Worm (Caenorhabditis elegans) whole organism, L1 larva: ENCODE measurements around the gene C27D8.3.

ENCODE experiments used
- C16A3.4 ChIP-seq: fragments of 150-350 bp; optimal IDR thresholded peaks from 2 replicates; lab custom pipeline; 2014; ENCODE audit warnings: missing biosample characterization, missing genetic modification characterization
- C34B4.2 ChIP-seq: sonication (generic microtip); optimal IDR thresholded peaks from 2 replicates; lab custom pipeline; 2017; ENCODE audit warnings: mild to moderate bottlenecking, missing genetic modification characterization, missing compliant biosample characterization
- aha-1 ChIP-seq: fragments of 150-350 bp; optimal IDR thresholded peaks from 2 replicates; lab custom pipeline; 2014; ENCODE audit warnings: missing biosample characterization, missing genetic modification characterization
- alr-1 ChIP-seq: fragments of 200-800 bp; sonication (Bioruptor generic); optimal IDR thresholded peaks from 2 replicates; lab custom pipeline; 2018; ENCODE audit warnings: borderline replicate concordance, mild to moderate bottlenecking, missing genetic modification characterization, missing compliant biosample characterization
- aly-2 ChIP-seq: fragments of 150-350 bp; optimal IDR thresholded peaks from 2 replicates; lab custom pipeline; 2014; ENCODE audit warnings: missing biosample characterization, missing genetic modification characterization
- ama-1 ChIP-seq: fragments of 150-350 bp; optimal IDR thresholded peaks from 2 replicates; lab custom pipeline; 2014
- ceh-63 ChIP-seq: fragments of 200-800 bp; sonication (Bioruptor generic); optimal IDR thresholded peaks from 2 replicates; lab custom pipeline; 2018; ENCODE audit warnings: mild to moderate bottlenecking, missing genetic modification characterization, missing compliant biosample characterization
- ceh-8 ChIP-seq: fragments of 200-800 bp; sonication (Bioruptor generic); optimal IDR thresholded peaks from 2 replicates; lab custom pipeline; 2018; ENCODE audit warnings: mild to moderate bottlenecking, missing genetic modification characterization, moderate library complexity, missing compliant biosample characterization
- ceh-82 ChIP-seq, 3 experiments: fragments of 150-350 bp in 1 of 3; sonication (generic microtip) in 2 of 3; optimal IDR thresholded peaks; 2 replicates each; lab custom pipeline; 2014 to 2017; ENCODE audit warnings: missing biosample characterization in 3 of 3, missing genetic modification characterization in 3 of 3
- ceh-88 ChIP-seq: fragments of 200-800 bp; sonication (Bioruptor generic); IDR thresholded peaks from 2 replicates; pipeline ENCODE4 v1.3.6; 2022; ENCODE audit warnings: missing genetic modification characterization, missing compliant biosample characterization
- dpl-1 ChIP-seq, 3 experiments: fragments of 150-350 bp in 2 of 3; sonication (generic microtip) in 1 of 3; optimal IDR thresholded peaks; 2 replicates each; lab custom pipeline; 2014 to 2017; ENCODE audit warnings: missing biosample characterization in 3 of 3, missing genetic modification characterization in 3 of 3, missing genetic modification reagents in 3 of 3
- efl-1 ChIP-seq, 4 experiments: fragments of 150-350 bp; optimal IDR thresholded peaks in 3 of 4; peaks in 1 of 4; 1 replicate in 1 of 4; 2 replicates in 3 of 4; lab custom pipeline; 2014; ENCODE audit warnings: missing biosample characterization in 2 of 4, missing genetic modification characterization in 2 of 4, missing genetic modification reagents in 2 of 4
- egl-13 ChIP-seq: sonication (generic microtip); optimal IDR thresholded peaks from 2 replicates; lab custom pipeline; 2016; ENCODE audit warnings: missing genotype, missing genetic modification reagents, missing genetic modification characterization, missing compliant biosample characterization
- egl-27 ChIP-seq, 2 experiments: fragments of 150-350 bp in 1 of 2; sonication (generic microtip); optimal IDR thresholded peaks; 3 replicates each; lab custom pipeline; 2017 to 2018; ENCODE audit warnings: missing biosample characterization in 2 of 2, missing genetic modification characterization in 2 of 2, missing genetic modification reagents in 2 of 2
- elt-2 ChIP-seq: sonication (generic microtip); optimal IDR thresholded peaks from 2 replicates; lab custom pipeline; 2016; ENCODE audit warnings: missing genetic modification characterization, mild to moderate bottlenecking, inconsistent platforms, missing compliant biosample characterization, missing genetic modification reagents
- ets-5 ChIP-seq: fragments of 200-800 bp; sonication (Bioruptor generic); IDR thresholded peaks from 2 replicates; pipeline ENCODE4 v1.3.6; 2022; ENCODE audit warnings: missing genetic modification characterization, missing compliant biosample characterization
- fkh-4 ChIP-seq: sonication (generic microtip); optimal IDR thresholded peaks from 2 replicates; lab custom pipeline; 2016; ENCODE audit warnings: missing compliant biosample characterization, missing genetic modification characterization, borderline replicate concordance
- fkh-8 ChIP-seq: sonication (generic microtip); optimal IDR thresholded peaks from 2 replicates; lab custom pipeline; 2016; ENCODE audit warnings: mild to moderate bottlenecking, missing genetic modification characterization, missing compliant biosample characterization
- fos-1 ChIP-seq: fragments of 150-350 bp; optimal IDR thresholded peaks from 2 replicates; lab custom pipeline; 2014; ENCODE audit warnings: missing biosample characterization, missing genetic modification characterization
- grh-1 ChIP-seq: fragments of 200-800 bp; sonication (Bioruptor generic); IDR thresholded peaks from 2 replicates; pipeline ENCODE4 v1.3.6; 2022; ENCODE audit warnings: missing genetic modification reagents, missing genetic modification characterization, missing compliant biosample characterization
- hlh-17 ChIP-seq: fragments of 200-800 bp; sonication (Bioruptor generic); optimal IDR thresholded peaks from 2 replicates; lab custom pipeline; 2018; ENCODE audit warnings: missing genetic modification characterization, mild to moderate bottlenecking, missing compliant biosample characterization, moderate library complexity, borderline replicate concordance
- irx-1 ChIP-seq: sonication (generic microtip); optimal IDR thresholded peaks from 2 replicates; lab custom pipeline; 2016; ENCODE audit warnings: missing genetic modification characterization, missing compliant biosample characterization
- lin-14 ChIP-seq: fragments of 200-800 bp; sonication (Bioruptor generic); optimal IDR thresholded peaks from 2 replicates; lab custom pipeline; 2018; ENCODE audit warnings: mild to moderate bottlenecking, missing genetic modification characterization, moderate library complexity, missing compliant biosample characterization
- lin-15B ChIP-seq: fragments of 150-350 bp; sonication (generic microtip); optimal IDR thresholded peaks from 3 replicates; lab custom pipeline; 2014; ENCODE audit warnings: missing biosample characterization, missing genetic modification characterization
- lin-35 ChIP-seq, 2 experiments: fragments of 150-350 bp; optimal IDR thresholded peaks; 2 replicates each; lab custom pipeline; 2014; ENCODE audit warnings: missing biosample characterization in 2 of 2, missing genetic modification characterization in 2 of 2, missing genetic modification reagents in 2 of 2
- lsy-2 ChIP-seq, 2 experiments: fragments of 150-350 bp; optimal IDR thresholded peaks; 2 replicates each; lab custom pipeline; 2014; ENCODE audit warnings: missing biosample characterization in 2 of 2, missing genetic modification characterization in 2 of 2
- mab-9 ChIP-seq: fragments of 200-800 bp; sonication (Bioruptor generic); IDR thresholded peaks from 2 replicates; pipeline ENCODE4 v1.3.6; 2022; ENCODE audit warnings: missing genetic modification reagents, missing genetic modification characterization, missing compliant biosample characterization
- mep-1 ChIP-seq: fragments of 150-350 bp; optimal IDR thresholded peaks from 2 replicates; lab custom pipeline; 2014; ENCODE audit warnings: missing biosample characterization, missing genetic modification characterization
- nhr-11 ChIP-seq: fragments of 150-350 bp; optimal IDR thresholded peaks from 2 replicates; lab custom pipeline; 2014; ENCODE audit warnings: missing biosample characterization, missing genetic modification characterization
- nhr-12 ChIP-seq: sonication (generic microtip); optimal IDR thresholded peaks from 2 replicates; lab custom pipeline; 2017; ENCODE audit warnings: missing biosample characterization, missing genetic modification characterization
- nhr-19 ChIP-seq: fragments of 200-800 bp; sonication (Bioruptor generic); conservative IDR thresholded peaks from 2 replicates; pipeline ENCODE4 v1.3.6; 2022; ENCODE audit warnings: missing genetic modification characterization, missing compliant biosample characterization
- nhr-28 ChIP-seq: fragments of 150-350 bp; optimal IDR thresholded peaks from 2 replicates; lab custom pipeline; 2014; ENCODE audit warnings: missing biosample characterization, missing genetic modification characterization
- nhr-76 ChIP-seq: sonication (generic microtip); optimal IDR thresholded peaks from 2 replicates; lab custom pipeline; 2017; ENCODE audit warnings: missing biosample characterization, missing genetic modification characterization
- nhr-77 ChIP-seq: fragments of 150-350 bp; optimal IDR thresholded peaks from 2 replicates; lab custom pipeline; 2014; ENCODE audit warnings: missing biosample characterization, missing genetic modification characterization
- nhr-84 ChIP-seq: sonication (generic microtip); optimal IDR thresholded peaks from 2 replicates; lab custom pipeline; 2017; ENCODE audit warnings: missing biosample characterization, missing genetic modification characterization
- nhr-85 ChIP-seq: sonication (generic microtip); peaks from one replicate; lab custom pipeline; 2016; ENCODE audit warnings: missing genetic modification characterization, inconsistent platforms, missing compliant biosample characterization
- pag-3 ChIP-seq: sonication (generic microtip); optimal IDR thresholded peaks from 2 replicates; lab custom pipeline; 2017; ENCODE audit warnings: missing genetic modification characterization, mild to moderate bottlenecking, missing compliant biosample characterization, antibody characterized with exemption, borderline replicate concordance; ENCODE audit not compliant: insufficient read depth
- pax-3 ChIP-seq: fragments of 200-800 bp; sonication (Bioruptor generic); optimal IDR thresholded peaks from 2 replicates; lab custom pipeline; 2018; ENCODE audit warnings: mild to moderate bottlenecking, missing genetic modification characterization, moderate library complexity, missing compliant biosample characterization
- rnt-1 ChIP-seq: sonication (generic microtip); optimal IDR thresholded peaks from 2 replicates; lab custom pipeline; 2016; ENCODE audit warnings: mild to moderate bottlenecking, missing genetic modification characterization, moderate library complexity, missing compliant biosample characterization
- skn-1 ChIP-seq: fragments of 150-350 bp; optimal IDR thresholded peaks from 2 replicates; lab custom pipeline; 2014; ENCODE audit warnings: missing biosample characterization, missing genetic modification characterization
- snpc-4 ChIP-seq: fragments of 150-350 bp; optimal IDR thresholded peaks from 2 replicates; lab custom pipeline; 2014; ENCODE audit warnings: missing biosample characterization, missing genetic modification characterization
- sptf-1 ChIP-seq: fragments of 150-350 bp; optimal IDR thresholded peaks from 2 replicates; lab custom pipeline; 2014; ENCODE audit warnings: missing biosample characterization, missing genetic modification characterization
- swsn-7 ChIP-seq: sonication (generic microtip); optimal IDR thresholded peaks from 2 replicates; lab custom pipeline; 2016; ENCODE audit warnings: missing genetic modification characterization, missing compliant biosample characterization
- tbx-2 ChIP-seq: sonication (generic microtip); optimal IDR thresholded peaks from 2 replicates; lab custom pipeline; 2016; ENCODE audit warnings: missing genetic modification characterization, missing compliant biosample characterization
- tlp-1 ChIP-seq: fragments of 150-350 bp; optimal IDR thresholded peaks from 2 replicates; lab custom pipeline; 2014; ENCODE audit warnings: missing biosample characterization, missing genetic modification characterization
- unc-130 ChIP-seq: fragments of 150-350 bp; optimal IDR thresholded peaks from 2 replicates; lab custom pipeline; 2017; ENCODE audit warnings: missing biosample characterization, missing genetic modification characterization, inconsistent platforms
- unc-30 ChIP-seq: sonication (generic microtip); optimal IDR thresholded peaks from 2 replicates; lab custom pipeline; 2017; ENCODE audit warnings: missing biosample characterization, missing genetic modification characterization
- unc-62 ChIP-seq: fragments of 150-350 bp; optimal IDR thresholded peaks from 2 replicates; lab custom pipeline; 2014; ENCODE audit warnings: missing biosample characterization, missing genetic modification reagents, missing genetic modification characterization
- vab-15 ChIP-seq: sonication (generic microtip); optimal IDR thresholded peaks from 2 replicates; lab custom pipeline; 2017; ENCODE audit warnings: missing genotype, mild to moderate bottlenecking, missing genetic modification characterization, missing compliant biosample characterization
- zag-1 ChIP-seq: fragments of 150-350 bp; optimal IDR thresholded peaks from 2 replicates; lab custom pipeline; 2014; ENCODE audit warnings: missing biosample characterization, missing genetic modification characterization
- zip-4 ChIP-seq: fragments of 200-800 bp; sonication (Bioruptor generic); optimal IDR thresholded peaks from 2 replicates; lab custom pipeline; 2018; ENCODE audit warnings: mild to moderate bottlenecking, missing genetic modification characterization, moderate library complexity, missing compliant biosample characterization
- ztf-11 ChIP-seq, 2 experiments: sonication (generic microtip); optimal IDR thresholded peaks; 2 replicates each; lab custom pipeline; 2016 to 2017; ENCODE audit warnings: missing genetic modification characterization in 2 of 2, missing biosample characterization in 1 of 2, missing compliant biosample characterization in 1 of 2
- ztf-4 ChIP-seq: fragments of 150-350 bp; optimal IDR thresholded peaks from 2 replicates; lab custom pipeline; 2014; ENCODE audit warnings: missing biosample characterization, missing genetic modification characterization

C27D8.3 gene

DNA sequence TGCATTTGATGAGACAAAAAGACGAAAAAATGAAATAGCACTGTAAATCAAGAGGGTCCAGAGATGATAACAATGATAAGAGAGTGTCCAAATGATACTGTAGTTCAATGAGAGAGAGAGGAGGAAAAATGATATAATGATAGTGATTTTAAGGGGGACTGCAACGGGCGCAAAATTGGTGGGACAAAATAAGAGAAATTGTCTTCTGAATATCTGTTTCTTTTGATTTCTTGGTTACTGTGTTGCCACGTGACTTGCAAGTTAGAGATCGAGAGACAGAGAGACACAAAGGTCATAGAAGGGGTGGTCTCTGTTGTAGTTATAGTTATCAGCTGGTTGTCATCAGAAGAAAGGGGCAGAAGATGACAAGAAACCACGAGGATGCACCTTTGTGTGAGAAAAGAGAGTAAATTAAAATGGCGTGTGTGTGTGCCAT is 4.4 kb upstream of the C27D8.3 start (continued):
- TF ChIP-seq mep-1 (peak; percentile 25), tlp-1 (no peak), lin-15B (tag; lab: Kevin White, UChicago) (no peak), nhr-76 (tag; lab: Kevin White, UChicago) (no peak), nhr-19 (peak; percentile 63), nhr-28 (tag; lab: Kevin White, UChicago) (no peak), swsn-7 (tag; lab: Kevin White, UChicago) (no peak), lin-14 (GFP tag; lab: Kevin White, UChicago) (peak; percentile 81), mab-9 (GFP tag; lab: Robert Waterston, UW) (no peak), ceh-88 (GFP tag; lab: Robert Waterston, UW) (no peak), vab-15 (tag; lab: Kevin White, UChicago) (peak; percentile 76), egl-13 (tag; lab: Kevin White, UChicago) (no peak), zip-4 (no peak), snpc-4 (tag; lab: Kevin White, UChicago) (no peak), nhr-77 (tag; lab: Kevin White, UChicago) (no peak), grh-1 (GFP tag; lab: Robert Waterston, UW) (peak; percentile 56), egl-27 (tag; optimal IDR thresholded peaks at IDR 0.05; lab: Kevin White, UChicago) (peak in 1 of 2 experiments; percentile 2), ceh-8 (no peak), ets-5 (GFP tag; lab: Robert Waterston, UW) (no peak), lin-35 (GFP tag; optimal IDR thresholded peaks at IDR 0.05; lab: Kevin White, UChicago) (peak in 1 of 2 experiments; percentile 81), unc-30 (tag; lab: Kevin White, UChicago) (no peak), nhr-84 (tag; lab: Kevin White, UChicago) (no peak), pax-3 (tag; lab: Kevin White, UChicago) (no peak), efl-1 (optimal IDR thresholded peaks at IDR 0.05; lab: Kevin White, UChicago) (peak; percentile 8 to 26), efl-1 (GFP tag; optimal IDR thresholded peaks at IDR 0.05 in 1 of 2; lab: Kevin White, UChicago) (peak; percentile 13 to 93), fkh-8 (tag; lab: Kevin White, UChicago) (no peak), C34B4.2 (tag; lab: Kevin White, UChicago) (no peak), hlh-17 (GFP tag; lab: Kevin White, UChicago) (no peak), elt-2 (peak; percentile 61), ceh-82 (tag; optimal IDR thresholded peaks at IDR 0.05; lab: Kevin White, UChicago) (no peak), dpl-1 (GFP tag; optimal IDR thresholded peaks at IDR 0.05; lab: Kevin White, UChicago) (peak in 1 of 3 experiments; percentile 41), irx-1 (tag; lab: Kevin White, UChicago) (no peak), aha-1 (no peak), ztf-4 (tag; lab: Kevin White, UChicago) (no peak), ama-1 (no peak), fkh-4 (no peak), lsy-2 (tag; optimal IDR thresholded peaks at IDR 0.05; lab: Kevin White, UChicago) (peak; percentile 50 to 82), rnt-1 (no peak), zag-1 (tag; lab: Kevin White, UChicago) (no peak), tbx-2 (tag; lab: Kevin White, UChicago) (peak; percentile 79), nhr-11 (tag; lab: Kevin White, UChicago) (no peak), ceh-63 (GFP tag; lab: Kevin White, UChicago) (no peak), C16A3.4 (tag; lab: Kevin White, UChicago) (peak; percentile 23), alr-1 (tag; lab: Kevin White, UChicago) (no peak), nhr-85 (tag; lab: Kevin White, UChicago) (peak; percentile 95), skn-1 (tag; lab: Kevin White, UChicago) (no peak), fos-1 (no peak), ztf-11 (tag; optimal IDR thresholded peaks at IDR 0.05; lab: Kevin White, UChicago) (no peak), unc-130 (tag; lab: Kevin White, UChicago) (peak; percentile 47), nhr-12 (no peak), unc-62 (no peak), sptf-1 (tag; lab: Kevin White, UChicago) (no peak), aly-2 (tag; lab: Kevin White, UChicago) (no peak), pag-3 (tag; lab: Kevin White, UChicago) (no peak)
